Worm (Caenorhabditis elegans) whole organism, early embryonic: ENCODE measurements around the gene C50H2.5.

ENCODE experiments used
- B0310.2 ChIP-seq: sonication (generic microtip); optimal IDR thresholded peaks from 2 replicates; lab custom pipeline; 2016; ENCODE audit warnings: mild to moderate bottlenecking, missing genetic modification characterization, missing compliant biosample characterization
- F13C5.2 ChIP-seq: sonication (generic microtip); optimal IDR thresholded peaks from 2 replicates; lab custom pipeline; 2017; ENCODE audit warnings: mild to moderate bottlenecking, missing genetic modification characterization, inconsistent platforms, missing compliant biosample characterization
- aly-1 ChIP-seq: sonication (generic microtip); optimal IDR thresholded peaks from 2 replicates; lab custom pipeline; 2016; ENCODE audit warnings: missing genetic modification characterization, missing compliant biosample characterization
- ama-1 ChIP-seq: fragments of 150-350 bp; optimal IDR thresholded peaks from 2 replicates; lab custom pipeline; 2014
- ceh-13 ChIP-seq: fragments of 200-800 bp; sonication (Bioruptor generic); optimal IDR thresholded peaks from 2 replicates; lab custom pipeline; 2018; ENCODE audit warnings: mild to moderate bottlenecking, missing genetic modification characterization, missing compliant biosample characterization
- ceh-36 ChIP-seq: sonication (generic microtip); optimal IDR thresholded peaks from 2 replicates; lab custom pipeline; 2016; ENCODE audit warnings: missing genetic modification characterization, inconsistent platforms, missing compliant biosample characterization
- ets-7 ChIP-seq: sonication (generic microtip); optimal IDR thresholded peaks from 2 replicates; lab custom pipeline; 2016; ENCODE audit warnings: missing genotype, missing genetic modification characterization, missing compliant biosample characterization
- flt-1 ChIP-seq: fragments of 200-800 bp; sonication (Bioruptor generic); IDR thresholded peaks from 2 replicates; pipeline ENCODE4 v1.3.6; 2022; ENCODE audit warnings: missing genetic modification characterization, missing compliant biosample characterization
- hmbx-1 ChIP-seq: sonication (generic microtip); optimal IDR thresholded peaks from 2 replicates; lab custom pipeline; 2016; ENCODE audit warnings: mild to moderate bottlenecking, missing genetic modification characterization, missing compliant biosample characterization
- hmg-4 ChIP-seq: fragments of 200-800 bp; sonication (Bioruptor generic); optimal IDR thresholded peaks from 2 replicates; lab custom pipeline; 2018; ENCODE audit warnings: mild to moderate bottlenecking, missing genetic modification characterization, missing compliant biosample characterization
- hnd-1 ChIP-seq: sonication (generic microtip); optimal IDR thresholded peaks from 2 replicates; lab custom pipeline; 2016; ENCODE audit warnings: missing genetic modification characterization, missing compliant biosample characterization
- pes-1 ChIP-seq: fragments of 200-800 bp; sonication (Bioruptor generic); IDR thresholded peaks from 2 replicates; pipeline ENCODE4 v1.3.6; 2022; ENCODE audit warnings: missing genetic modification reagents, missing genetic modification characterization, missing compliant biosample characterization
- scrt-1 ChIP-seq: fragments of 200-800 bp; sonication (Bioruptor generic); IDR thresholded peaks from 2 replicates; pipeline ENCODE4 v1.3.6; 2022; ENCODE audit warnings: missing genetic modification characterization, missing compliant biosample characterization
- sea-1 ChIP-seq: fragments of 200-800 bp; sonication (Bioruptor generic); conservative IDR thresholded peaks from 2 replicates; pipeline ENCODE4 v1.3.6; 2022; ENCODE audit warnings: missing genetic modification characterization, missing compliant biosample characterization
- tbx-11 ChIP-seq: fragments of 200-800 bp; sonication (Bioruptor generic); IDR thresholded peaks from 2 replicates; pipeline ENCODE4 v1.3.6; 2022; ENCODE audit warnings: missing genetic modification characterization, missing compliant biosample characterization
- tbx-37 ChIP-seq: fragments of 200-800 bp; sonication (Bioruptor generic); conservative IDR thresholded peaks from 2 replicates; pipeline ENCODE4 v1.3.6; 2022; ENCODE audit warnings: missing genetic modification reagents, missing genetic modification characterization, missing compliant biosample characterization
- tra-4 ChIP-seq: sonication (generic microtip); optimal IDR thresholded peaks from 2 replicates; lab custom pipeline; 2017; ENCODE audit warnings: missing genetic modification characterization, missing compliant biosample characterization

C50H2.5 gene

DNA sequence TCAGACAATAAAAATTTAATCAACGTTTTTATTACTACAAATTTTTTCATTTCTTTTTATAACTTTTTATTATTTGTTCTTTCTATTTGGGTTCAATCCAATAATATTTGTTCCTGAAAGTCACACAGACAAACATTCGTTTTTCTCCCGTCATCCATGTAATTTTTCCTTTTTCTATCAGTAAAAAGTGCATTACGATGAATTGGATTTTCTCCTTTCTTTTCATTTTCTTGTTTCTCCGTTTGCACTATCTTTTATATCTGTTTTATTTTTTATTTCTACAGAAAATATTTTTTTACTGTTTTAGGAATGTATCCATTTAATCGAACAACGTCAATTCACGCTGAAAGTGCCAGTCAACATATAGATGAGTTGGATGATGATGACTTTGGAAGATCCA, 19.2 kb upstream of the C50H2.5 start, which contains the start of gene egl-47:
Gene egl-47, plus strand, starts transcription at position 301 of the 400 bp plus-strand sequence.
- TF ChIP-seq ceh-13 (GFP tag; lab: Kevin White, UChicago) (no peak), flt-1 (GFP tag; lab: Robert Waterston, UW) (no peak), pes-1 (GFP tag; lab: Robert Waterston, UW) (no peak)

ce11 chrV:9901119-9901518, 17.4 kb upstream of the C50H2.5 start:
- TF ChIP-seq F13C5.2 (tag; lab: Kevin White, UChicago) (no peak), sea-1 (GFP tag; lab: Robert Waterston, UW) (no peak), tbx-11 (no peak), ceh-13 (GFP tag; lab: Kevin White, UChicago) (no peak), aly-1 (tag; lab: Kevin White, UChicago) (no peak), tra-4 (no peak), B0310.2 (no peak)

ce11 chrV:9906115-9906514, 12.4 kb upstream of the C50H2.5 start, which contains the start of gene fipr-11:
fipr-11 (minus strand) TSS chrV:9906215.
- TF ChIP-seq pes-1 (GFP tag; lab: Robert Waterston, UW) (no peak), ama-1 (lab: Kevin White, UChicago) (no peak), ceh-13 (GFP tag; lab: Kevin White, UChicago) (no peak), ets-7 (tag; lab: Kevin White, UChicago) (no peak), hmbx-1 (tag; lab: Kevin White, UChicago) (no peak), sea-1 (GFP tag; lab: Robert Waterston, UW) (no peak), flt-1 (GFP tag; lab: Robert Waterston, UW) (no peak), B0310.2 (no peak), hnd-1 (tag; lab: Kevin White, UChicago) (no peak), aly-1 (tag; lab: Kevin White, UChicago) (no peak), ceh-36 (tag; lab: Kevin White, UChicago) (no peak), tra-4 (no peak), tbx-11 (no peak), scrt-1 (GFP tag; lab: Robert Waterston, UW) (no peak), hmg-4 (GFP tag; lab: Kevin White, UChicago) (no peak), tbx-37 (GFP tag; lab: Robert Waterston, UW) (no peak), F13C5.2 (tag; lab: Kevin White, UChicago) (no peak)

DNA sequence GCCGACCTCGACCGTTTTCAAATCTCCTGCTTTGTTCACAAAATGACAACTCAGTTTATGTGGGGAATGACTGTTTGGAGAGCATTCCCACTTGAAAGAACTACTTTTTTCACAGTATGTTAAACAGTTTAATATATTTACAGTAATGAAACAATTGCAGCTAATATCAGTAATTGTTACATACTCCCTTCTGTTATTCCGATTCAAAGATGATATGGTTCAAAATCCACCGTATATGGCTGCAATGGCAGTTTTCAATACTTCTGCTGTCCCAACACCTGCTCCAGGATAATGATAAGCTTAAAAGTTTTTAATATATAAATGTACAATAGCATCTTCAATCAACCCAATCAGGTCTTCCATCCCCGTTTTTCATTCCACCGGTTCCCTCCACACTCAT, 11.3 kb upstream of the C50H2.5 start:
- TF ChIP-seq ets-7 (tag; lab: Kevin White, UChicago) (no peak), hmbx-1 (tag; lab: Kevin White, UChicago) (no peak), hmg-4 (GFP tag; lab: Kevin White, UChicago) (no peak), ama-1 (lab: Kevin White, UChicago) (no peak), ceh-36 (tag; lab: Kevin White, UChicago) (no peak)

- TF ChIP-seq flt-1 (GFP tag; lab: Robert Waterston, UW) = no peak
- no peak for TF ChIP-seq hmg-4 (GFP tag; lab: Kevin White, UChicago)
- no peak for TF ChIP-seq sea-1 (GFP tag; lab: Robert Waterston, UW)
- no peak for TF ChIP-seq aly-1 (tag; lab: Kevin White, UChicago)
- no peak for TF ChIP-seq ets-7 (tag; lab: Kevin White, UChicago)
- no peak for TF ChIP-seq hmbx-1 (tag; lab: Kevin White, UChicago)
- no peak for TF ChIP-seq hnd-1 (tag; lab: Kevin White, UChicago)
- TF ChIP-seq B0310.2 = no peak
- no peak for TF ChIP-seq pes-1 (GFP tag; lab: Robert Waterston, UW)
- no peak for TF ChIP-seq tbx-11
- no peak for TF ChIP-seq tra-4
- no peak for TF ChIP-seq ceh-36 (tag; lab: Kevin White, UChicago)
Measured at ce11 chrV:9909624-9910023, 8.9 kb upstream of the C50H2.5 start.

DNA sequence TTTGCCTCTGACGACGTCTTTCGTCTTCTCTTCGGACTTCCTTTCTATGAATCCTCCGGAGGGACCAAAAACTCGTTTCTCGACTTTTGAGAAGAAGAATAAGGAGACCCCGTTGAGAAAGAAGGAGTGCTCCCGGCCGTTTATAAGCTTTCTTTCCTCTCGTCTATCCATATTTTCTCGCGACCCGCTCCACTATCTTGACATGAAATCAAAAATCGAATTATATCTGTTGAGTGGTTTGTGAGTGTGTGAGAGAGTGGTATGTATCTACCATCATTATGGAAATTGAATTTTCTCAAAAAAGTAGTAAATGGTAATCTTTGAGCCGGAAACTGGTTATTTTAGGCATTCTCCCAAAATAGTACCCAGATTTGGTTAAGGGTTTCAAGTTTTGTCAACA, 7.3 kb upstream of the C50H2.5 start:
- no peak for TF ChIP-seq pes-1 (GFP tag; lab: Robert Waterston, UW)
- no peak for TF ChIP-seq tra-4
- TF ChIP-seq F13C5.2 (tag; lab: Kevin White, UChicago) = no peak
- TF ChIP-seq tbx-11 = no peak
- no peak for TF ChIP-seq scrt-1 (GFP tag; lab: Robert Waterston, UW)
- TF ChIP-seq tbx-37 (GFP tag; lab: Robert Waterston, UW) = no peak
- no peak for TF ChIP-seq aly-1 (tag; lab: Kevin White, UChicago)
- no peak for TF ChIP-seq ama-1 (lab: Kevin White, UChicago)
- no peak for TF ChIP-seq sea-1 (GFP tag; lab: Robert Waterston, UW)
- TF ChIP-seq ceh-36 (tag; lab: Kevin White, UChicago) = no peak

DNA sequence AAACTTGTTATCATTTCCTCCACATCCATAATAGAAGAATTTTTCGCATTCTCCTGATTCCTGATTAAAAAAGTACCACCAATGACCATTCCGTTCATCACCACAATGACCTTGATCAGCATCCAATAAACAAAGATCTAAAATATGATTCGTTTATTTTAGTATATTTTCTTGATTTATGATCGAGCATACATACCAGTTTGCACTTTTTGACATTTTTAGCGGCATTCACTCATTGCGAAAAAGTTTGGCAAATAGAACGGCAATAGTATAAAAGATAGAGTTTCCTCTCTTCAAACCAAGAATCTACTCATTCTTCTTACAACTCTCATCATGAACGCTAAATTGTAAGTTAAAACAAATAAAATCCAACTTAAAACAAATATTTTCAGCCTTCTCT, 4.6 kb upstream of the C50H2.5 start, which contains the start of gene fipr-10:
Gene fipr-10, plus strand, starts transcription at position 301 of the 400 bp plus-strand sequence.
- no peak for TF ChIP-seq F13C5.2 (tag; lab: Kevin White, UChicago)
- TF ChIP-seq hmg-4 (GFP tag; lab: Kevin White, UChicago) = no peak
- no peak for TF ChIP-seq aly-1 (tag; lab: Kevin White, UChicago)
- TF ChIP-seq B0310.2 = no peak
- TF ChIP-seq ama-1 (lab: Kevin White, UChicago) = no peak
- TF ChIP-seq hmbx-1 (tag; lab: Kevin White, UChicago) = no peak
- TF ChIP-seq hnd-1 (tag; lab: Kevin White, UChicago) = no peak
- no peak for TF ChIP-seq tbx-11
- no peak for TF ChIP-seq ceh-36 (tag; lab: Kevin White, UChicago)
- TF ChIP-seq pes-1 (GFP tag; lab: Robert Waterston, UW) = no peak
- TF ChIP-seq ceh-13 (GFP tag; lab: Kevin White, UChicago) = no peak
- no peak for TF ChIP-seq tbx-37 (GFP tag; lab: Robert Waterston, UW)
- no peak for TF ChIP-seq ets-7 (tag; lab: Kevin White, UChicago)
- TF ChIP-seq sea-1 (GFP tag; lab: Robert Waterston, UW) = no peak
- TF ChIP-seq tra-4 = no peak
- no peak for TF ChIP-seq flt-1 (GFP tag; lab: Robert Waterston, UW)
- TF ChIP-seq scrt-1 (GFP tag; lab: Robert Waterston, UW) = no peak
